Fruit fly (Drosophila melanogaster) whole organism, embryonic: ENCODE data around the gene Jon66Cii.

Experiments
- Aef1 ChIP-seq: fragments of 200-800 bp; sonication (Bioruptor generic); IDR thresholded peaks from 3 replicates; pipeline ENCODE4 v1.3.6; 2022; ENCODE audit warnings: missing biosample characterization, missing genetic modification characterization
- Antp ChIP-seq: fragments of 200-800 bp; sonication (Bioruptor generic); optimal IDR thresholded peaks from 3 replicates; lab custom pipeline; 2016; ENCODE audit warnings: missing biosample characterization, missing genetic modification characterization
- CG11695 ChIP-seq: fragments of 200-800 bp; sonication (Bioruptor generic); IDR thresholded peaks from 3 replicates; pipeline ENCODE4 v1.3.6; 2022; ENCODE audit warnings: missing biosample characterization, missing genetic modification characterization
- CG12659 ChIP-seq: fragments of 200-800 bp; sonication (Bioruptor generic); optimal IDR thresholded peaks from 3 replicates; lab custom pipeline; 2017; ENCODE audit warnings: mild to moderate bottlenecking, missing biosample characterization, missing genetic modification reagents, missing genetic modification characterization
- CG15011 ChIP-seq: fragments of 200-800 bp; sonication (Bioruptor generic); optimal IDR thresholded peaks from 3 replicates; lab custom pipeline; 2018; ENCODE audit warnings: missing biosample characterization, mild to moderate bottlenecking, missing genetic modification characterization
- CG15479 ChIP-seq: fragments of 200-800 bp; sonication (Bioruptor generic); optimal IDR thresholded peaks from 3 replicates; lab custom pipeline; 2019; ENCODE audit warnings: missing biosample characterization, mild to moderate bottlenecking, missing genetic modification characterization, moderate library complexity
- CG17359 ChIP-seq: fragments of 200-800 bp; sonication (Bioruptor generic); optimal IDR thresholded peaks from 3 replicates; lab custom pipeline; 2018; ENCODE audit warnings: missing biosample characterization, mild to moderate bottlenecking, missing genetic modification characterization, moderate library complexity
- CG1792 ChIP-seq: fragments of 200-800 bp; sonication (Bioruptor generic); optimal IDR thresholded peaks from 2 replicates; lab custom pipeline; 2016; ENCODE audit warnings: missing biosample characterization, missing genetic modification characterization
- CG2199 ChIP-seq: fragments of 200-800 bp; sonication (Bioruptor generic); IDR thresholded peaks from 3 replicates; pipeline ENCODE4 v1.3.6; 2022; ENCODE audit warnings: missing biosample characterization, missing genetic modification characterization
- CG2678 ChIP-seq: fragments of 200-800 bp; sonication (Bioruptor generic); optimal IDR thresholded peaks from 3 replicates; lab custom pipeline; 2019; ENCODE audit warnings: missing biosample characterization, mild to moderate bottlenecking, missing genetic modification characterization, moderate library complexity
- CG31388 ChIP-seq: fragments of 200-800 bp; sonication (Bioruptor generic); optimal IDR thresholded peaks from 2 replicates; lab custom pipeline; 2016; ENCODE audit warnings: missing biosample characterization, missing genetic modification characterization
- CG32767 ChIP-seq: fragments of 200-800 bp; sonication (Bioruptor generic); IDR thresholded peaks from 2 replicates; pipeline ENCODE4 v1.3.6; 2022; ENCODE audit warnings: missing biosample characterization, missing genetic modification characterization
- CG3847 ChIP-seq: fragments of 200-800 bp; sonication (Bioruptor generic); IDR thresholded peaks from 2 replicates; pipeline ENCODE4 v1.3.6; 2022; ENCODE audit warnings: missing biosample characterization, missing genetic modification characterization
- CG6683 ChIP-seq: fragments of 200-800 bp; sonication (Bioruptor generic); optimal IDR thresholded peaks from 2 replicates; lab custom pipeline; 2017; ENCODE audit warnings: missing biosample characterization, mild to moderate bottlenecking, missing genetic modification characterization, missing genetic modification reagents
- CG8944 ChIP-seq: fragments of 200-800 bp; sonication (Bioruptor generic); optimal IDR thresholded peaks from 3 replicates; lab custom pipeline; 2016; ENCODE audit warnings: missing biosample characterization, missing genetic modification characterization
- Dad ChIP-seq: fragments of 200-800 bp; sonication (Bioruptor generic); optimal IDR thresholded peaks from 3 replicates; lab custom pipeline; 2016; ENCODE audit warnings: missing biosample characterization, missing genetic modification characterization
- Dbx ChIP-seq: fragments of 200-800 bp; sonication (Bioruptor generic); IDR thresholded peaks from 3 replicates; pipeline ENCODE4 v1.3.6; 2022; ENCODE audit warnings: missing biosample characterization, missing genetic modification characterization
- Dip3 ChIP-seq: fragments of 200-800 bp; sonication (Bioruptor generic); optimal IDR thresholded peaks from 3 replicates; lab custom pipeline; 2016; ENCODE audit warnings: missing biosample characterization, missing genetic modification characterization
- Drgx ChIP-seq: fragments of 200-800 bp; sonication (Bioruptor generic); IDR thresholded peaks from 2 replicates; pipeline ENCODE4 v1.3.6; 2022; ENCODE audit warnings: missing biosample characterization, missing genetic modification characterization
- HLH3B ChIP-seq: fragments of 200-800 bp; sonication (Bioruptor generic); IDR thresholded peaks from 2 replicates; pipeline ENCODE4 v1.3.6; 2022; ENCODE audit warnings: missing biosample characterization, missing genetic modification characterization
- Hr3 ChIP-seq: fragments of 200-800 bp; sonication (Bioruptor generic); optimal IDR thresholded peaks from 3 replicates; lab custom pipeline; 2016; ENCODE audit warnings: missing biosample characterization, missing genetic modification characterization
- Hr39 ChIP-seq: fragments of >200 bp; optimal IDR thresholded peaks from 2 replicates; lab custom pipeline; 2017
- Lim3 ChIP-seq: fragments of 200-800 bp; sonication (Bioruptor generic); IDR thresholded peaks from 2 replicates; pipeline ENCODE4 v1.3.6; 2022; ENCODE audit warnings: missing biosample characterization, missing genetic modification characterization
- Rfx ChIP-seq: fragments of 200-800 bp; sonication (Bioruptor generic); IDR thresholded peaks from 2 replicates; pipeline ENCODE4 v1.3.6; 2022; ENCODE audit warnings: missing biosample characterization, missing genetic modification characterization
- Sox102F ChIP-seq: fragments of 200-800 bp; sonication (Bioruptor generic); optimal IDR thresholded peaks from 2 replicates; lab custom pipeline; 2018; ENCODE audit warnings: missing biosample characterization, mild to moderate bottlenecking, missing genetic modification characterization, moderate library complexity
- Vsx1 ChIP-seq: fragments of 200-800 bp; sonication (Bioruptor generic); optimal IDR thresholded peaks from 2 replicates; lab custom pipeline; 2017; ENCODE audit warnings: missing biosample characterization, mild to moderate bottlenecking, missing genetic modification characterization, missing genetic modification reagents
- Xrp1 ChIP-seq: fragments of 200-800 bp; sonication (Bioruptor generic); IDR thresholded peaks from 2 replicates; pipeline ENCODE4 v1.3.6; 2022; ENCODE audit warnings: missing biosample characterization, missing genetic modification characterization
- ase ChIP-seq: fragments of 200-800 bp; sonication (Bioruptor generic); IDR thresholded peaks from 3 replicates; pipeline ENCODE4 v1.3.6; 2022; ENCODE audit warnings: missing biosample characterization, missing genetic modification characterization
- btn ChIP-seq: fragments of 200-800 bp; sonication (Bioruptor generic); optimal IDR thresholded peaks from 2 replicates; lab custom pipeline; 2016; ENCODE audit warnings: missing biosample characterization, missing genetic modification characterization
- cas ChIP-seq: fragments of 200-800 bp; sonication (Bioruptor generic); IDR thresholded peaks from 2 replicates; pipeline ENCODE4 v1.3.6; 2022; ENCODE audit warnings: missing biosample characterization, missing genetic modification characterization
- chinmo ChIP-seq: fragments of 200-800 bp; sonication (Bioruptor generic); IDR thresholded peaks from 4 replicates; pipeline ENCODE4 v1.3.6; 2022; ENCODE audit warnings: missing biosample characterization, missing genetic modification characterization; ENCODE audit not compliant: partially characterized antibody
- crc ChIP-seq: fragments of 200-800 bp; sonication (Bioruptor generic); optimal IDR thresholded peaks from 2 replicates; lab custom pipeline; 2016; ENCODE audit warnings: missing biosample characterization, missing genetic modification characterization
- croc ChIP-seq: fragments of 200-800 bp; sonication (Bioruptor generic); conservative IDR thresholded peaks from 3 replicates; pipeline ENCODE4 v1.3.6; 2022; ENCODE audit warnings: missing biosample characterization, missing genetic modification characterization
- dm ChIP-seq: fragments of 200-800 bp; sonication (Bioruptor generic); optimal IDR thresholded peaks from 3 replicates; lab custom pipeline; 2016; ENCODE audit warnings: missing biosample characterization, missing genetic modification characterization
- exex ChIP-seq: fragments of 200-800 bp; sonication (Bioruptor generic); optimal IDR thresholded peaks from 4 replicates; lab custom pipeline; 2018; ENCODE audit warnings: missing biosample characterization, mild to moderate bottlenecking, missing genetic modification characterization, moderate library complexity
- gsb-n ChIP-seq: fragments of 200-800 bp; sonication (Bioruptor generic); optimal IDR thresholded peaks from 3 replicates; lab custom pipeline; 2018; ENCODE audit warnings: missing biosample characterization, mild to moderate bottlenecking, missing genetic modification characterization
- pb ChIP-seq: fragments of 200-800 bp; sonication (Bioruptor generic); optimal IDR thresholded peaks from 3 replicates; lab custom pipeline; 2016; ENCODE audit warnings: missing biosample characterization, missing genetic modification characterization
- peb ChIP-seq: fragments of 200-800 bp; sonication (Bioruptor generic); IDR thresholded peaks from 2 replicates; pipeline ENCODE4 v1.3.6; 2022; ENCODE audit warnings: missing biosample characterization, missing genetic modification characterization
- pnt ChIP-seq: fragments of 200-800 bp; sonication (Bioruptor generic); optimal IDR thresholded peaks from 3 replicates; lab custom pipeline; 2016; ENCODE audit warnings: missing biosample characterization, missing genetic modification characterization
- prd ChIP-seq, 3 experiments: fragments of >200 bp in 2 of 3; fragments of 200-800 bp in 1 of 3; sonication (Bioruptor generic) in 1 of 3; optimal IDR thresholded peaks in 2 of 3; IDR thresholded peaks in 1 of 3; 2 replicates in 2 of 3; 3 replicates in 1 of 3; pipeline versions ENCODE4 v1.3.6 to Lab custom; 2017 to 2022; ENCODE audit warnings: missing biosample characterization in 1 of 3, missing genetic modification characterization in 1 of 3
- row ChIP-seq: fragments of 200-800 bp; sonication (Bioruptor generic); IDR thresholded peaks from 3 replicates; pipeline ENCODE4 v1.3.6; 2022; ENCODE audit warnings: missing biosample characterization, missing genetic modification characterization
- sd ChIP-seq: fragments of 200-800 bp; sonication (Bioruptor generic); optimal IDR thresholded peaks from 3 replicates; lab custom pipeline; 2018; ENCODE audit warnings: missing biosample characterization, mild to moderate bottlenecking, missing genetic modification characterization, moderate library complexity
- slbo ChIP-seq: fragments of 200-800 bp; sonication (Bioruptor generic); IDR thresholded peaks from 2 replicates; pipeline ENCODE4 v1.3.6; 2022; ENCODE audit warnings: missing biosample characterization, missing genetic modification characterization
- slp2 ChIP-seq: fragments of 200-800 bp; sonication (Bioruptor generic); optimal IDR thresholded peaks from 2 replicates; lab custom pipeline; 2016; ENCODE audit warnings: missing biosample characterization, missing genetic modification characterization
- sna ChIP-seq: fragments of 200-800 bp; sonication (Bioruptor generic); IDR thresholded peaks from 2 replicates; pipeline ENCODE4 v1.3.6; 2022; ENCODE audit warnings: missing biosample characterization, missing genetic modification characterization; ENCODE audit not compliant: partially characterized antibody
- sob ChIP-seq: fragments of 200-800 bp; sonication (Bioruptor generic); IDR thresholded peaks from 2 replicates; pipeline ENCODE4 v1.3.6; 2022; ENCODE audit warnings: missing biosample characterization, missing genetic modification characterization
- twi ChIP-seq: fragments of 200-800 bp; optimal IDR thresholded peaks from 2 replicates; lab custom pipeline; 2019; ENCODE audit warnings: missing biosample characterization, mild to moderate bottlenecking, missing genetic modification characterization, moderate library complexity
- tx ChIP-seq: fragments of 200-800 bp; sonication (Bioruptor generic); optimal IDR thresholded peaks from 2 replicates; lab custom pipeline; 2016; ENCODE audit warnings: missing biosample characterization, missing genetic modification characterization
- vvl ChIP-seq: fragments of 200-800 bp; sonication (Bioruptor generic); IDR thresholded peaks from 2 replicates; pipeline ENCODE4 v1.3.6; 2022; ENCODE audit warnings: missing biosample characterization, missing genetic modification characterization
- wor ChIP-seq: fragments of 200-800 bp; sonication (Bioruptor generic); IDR thresholded peaks from 2 replicates; pipeline ENCODE4 v1.3.6; 2022; ENCODE audit warnings: missing biosample characterization, missing genetic modification characterization

Jon66Cii gene

DNA sequence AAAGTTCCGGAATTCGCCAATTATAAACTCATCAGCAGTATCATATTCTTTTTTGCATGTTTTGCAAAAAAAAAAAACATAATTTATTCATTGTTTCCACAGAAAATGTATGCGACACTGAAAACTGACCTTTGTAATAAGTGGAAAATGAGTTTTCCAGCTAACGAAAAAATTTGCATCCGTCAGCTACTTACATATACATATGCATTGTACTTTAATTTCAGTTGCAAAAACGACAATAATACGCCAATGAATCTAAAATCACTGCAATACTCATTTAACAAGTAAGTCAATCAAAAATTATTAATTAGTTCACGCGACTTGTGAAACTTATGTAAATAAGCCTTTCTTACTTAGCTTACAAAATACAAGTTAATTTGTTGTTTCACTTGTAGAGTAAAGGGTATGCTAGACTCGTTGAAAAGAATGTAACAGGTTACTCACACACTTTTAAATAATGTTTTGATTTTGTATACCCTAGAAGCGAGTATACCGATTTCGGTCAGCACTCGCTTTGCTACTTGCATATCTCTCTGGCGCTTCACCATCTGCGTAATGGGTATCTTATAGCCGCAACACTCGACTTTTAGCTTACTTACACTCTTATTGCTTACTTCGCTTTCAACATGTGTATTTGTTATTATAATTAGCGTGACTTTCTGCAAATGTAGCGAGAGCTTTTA is 5.5 kb upstream of the Jon66Cii start:
- TF ChIP-seq CG15479 (GFP tag; lab: Kevin White, UChicago) (no peak), vvl (GFP tag; lab: Robert Waterston, UW) (peak; percentile 20; the same call in 1 of the 2 replicates), row (GFP tag; lab: Robert Waterston, UW) (peak; percentile 69; the same call in 2 of the 3 replicates), wor (GFP tag; lab: Robert Waterston, UW) (no peak), chinmo (GFP tag; lab: Robert Waterston, UW) (no peak), Lim3 (GFP tag; lab: Robert Waterston, UW) (no peak), slbo (GFP tag; lab: Robert Waterston, UW) (peak; percentile 49), CG31388 (GFP tag; lab: Kevin White, UChicago) (no peak), prd (optimal IDR thresholded peaks at IDR 0.05; lab: Kevin White, UChicago) (no peak), prd (GFP tag; IDR thresholded peaks at IDR 0.05; lab: Robert Waterston, UW) (peak; percentile 70; the same call in 2 of the 3 replicates), cas (no peak), CG3847 (GFP tag; lab: Robert Waterston, UW) (0 out of 2 replicates have a peak, but pooled peaks have one; percentile 21), CG17359 (tag; lab: Kevin White, UChicago) (no peak), Aef1 (GFP tag; lab: Robert Waterston, UW) (0 out of 3 replicates have a peak, but pooled peaks have one; percentile 16), CG2199 (GFP tag; lab: Robert Waterston, UW) (0 out of 3 replicates have a peak, but pooled peaks have one; percentile 18), sd (tag; lab: Kevin White, UChicago) (no peak), CG15011 (GFP tag; lab: Kevin White, UChicago) (no peak), ase (GFP tag; lab: Robert Waterston, UW) (0 out of 3 replicates have a peak, but pooled peaks have one; percentile 21), btn (GFP tag; lab: Kevin White, UChicago) (no peak), Dad (no peak), Sox102F (GFP tag; lab: Kevin White, UChicago) (peak; percentile 58), HLH3B (peak; percentile 17; the same call in 1 of the 2 replicates), sna (GFP tag; lab: Robert Waterston, UW) (no peak), Dip3 (peak; percentile 5), peb (GFP tag; lab: Robert Waterston, UW) (0 out of 2 replicates have a peak, but pooled peaks have one; percentile 7), pb (GFP tag; lab: Kevin White, UChicago) (no peak), Rfx (GFP tag; lab: Robert Waterston, UW) (0 out of 2 replicates have a peak, but pooled peaks have one; percentile 33), tx (GFP tag; lab: Kevin White, UChicago) (no peak), pnt (GFP tag; lab: Kevin White, UChicago) (peak; percentile 4), Dbx (GFP tag; lab: Robert Waterston, UW) (no peak), CG32767 (GFP tag; lab: Robert Waterston, UW) (no peak), exex (tag; lab: Kevin White, UChicago) (no peak), slp2 (GFP tag; lab: Kevin White, UChicago) (no peak), croc (no peak), twi (no peak), CG12659 (GFP tag; lab: Kevin White, UChicago) (no peak), CG6683 (GFP tag; lab: Kevin White, UChicago) (no peak), gsb-n (tag; lab: Kevin White, UChicago) (no peak), dm (GFP tag; lab: Kevin White, UChicago) (no peak), CG1792 (GFP tag; lab: Kevin White, UChicago) (no peak), Antp (peak; percentile 34), CG11695 (GFP tag; lab: Robert Waterston, UW) (0 out of 3 replicates have a peak, but pooled peaks have one; percentile 16), CG8944 (GFP tag; lab: Kevin White, UChicago) (peak; percentile 10), CG2678 (tag; lab: Kevin White, UChicago) (no peak), Vsx1 (GFP tag; lab: Kevin White, UChicago) (no peak), crc (GFP tag; lab: Kevin White, UChicago) (no peak), Xrp1 (GFP tag; lab: Robert Waterston, UW) (peak; percentile 64; the same call in 1 of the 2 replicates), sob (GFP tag; lab: Robert Waterston, UW) (0 out of 2 replicates have a peak, but pooled peaks have one; percentile 23), Hr39 (lab: Kevin White, UChicago) (no peak), Drgx (GFP tag; lab: Robert Waterston, UW) (peak; percentile 73), Hr3 (peak; percentile 14)
